Worm (Caenorhabditis elegans) whole organism, L3 larva: ENCODE data around the gene selt-1.1.

Experiments
- R02D3.7 ChIP-seq: fragments of 150-350 bp; optimal IDR thresholded peaks from 2 replicates; lab custom pipeline; 2014; ENCODE audit warnings: missing biosample characterization, missing genetic modification characterization
- ZK546.5 ChIP-seq: sonication (generic microtip); optimal IDR thresholded peaks from 2 replicates; lab custom pipeline; 2017; ENCODE audit warnings: missing biosample characterization, missing genetic modification characterization
- ceh-16 ChIP-seq: sonication (generic microtip); optimal IDR thresholded peaks from 2 replicates; lab custom pipeline; 2017; ENCODE audit warnings: missing biosample characterization, missing genetic modification characterization
- ceh-28 ChIP-seq: fragments of 150-350 bp; optimal IDR thresholded peaks from 2 replicates; lab custom pipeline; 2014; ENCODE audit warnings: missing biosample characterization, missing genetic modification reagents, missing genetic modification characterization
- ceh-82 ChIP-seq: fragments of 150-350 bp; optimal IDR thresholded peaks from 2 replicates; lab custom pipeline; 2014; ENCODE audit warnings: missing biosample characterization, missing genetic modification characterization
- ceh-9 ChIP-seq: sonication (generic microtip); optimal IDR thresholded peaks from 2 replicates; lab custom pipeline; 2018; ENCODE audit warnings: missing biosample characterization, missing genetic modification characterization
- daf-12 ChIP-seq: fragments of 150-350 bp; optimal IDR thresholded peaks from 2 replicates; lab custom pipeline; 2014; ENCODE audit warnings: missing biosample characterization, missing genetic modification reagents, missing genetic modification characterization
- egl-5 ChIP-seq: fragments of 150-350 bp; optimal IDR thresholded peaks from 2 replicates; lab custom pipeline; 2017; ENCODE audit warnings: missing biosample characterization, missing genetic modification reagents, missing genetic modification characterization, inconsistent platforms
- elt-2 ChIP-seq: sonication (generic microtip); optimal IDR thresholded peaks from 2 replicates; lab custom pipeline; 2016; ENCODE audit warnings: missing genetic modification reagents, mild to moderate bottlenecking, missing genetic modification characterization, missing compliant biosample characterization
- elt-3 ChIP-seq, 3 experiments: fragments of 150-350 bp in 1 of 3; sonication (generic microtip) in 2 of 3; optimal IDR thresholded peaks; 2 replicates in 2 of 3; 4 replicates in 1 of 3; lab custom pipeline; 2014 to 2017; ENCODE audit warnings: missing biosample characterization in 3 of 3, missing genetic modification characterization in 3 of 3
- eor-1 ChIP-seq, 2 experiments: fragments of 150-350 bp; optimal IDR thresholded peaks; 2 replicates each; lab custom pipeline; 2014 to 2018; ENCODE audit warnings: missing biosample characterization in 2 of 2, missing genetic modification characterization in 2 of 2
- fkh-10 ChIP-seq: sonication (generic microtip); optimal IDR thresholded peaks from 2 replicates; lab custom pipeline; 2017; ENCODE audit warnings: missing biosample characterization, missing genetic modification reagents, missing genetic modification characterization
- fos-1 ChIP-seq: fragments of 150-350 bp; optimal IDR thresholded peaks from 2 replicates; lab custom pipeline; 2014; ENCODE audit warnings: missing biosample characterization, missing genetic modification characterization
- hmg-11 ChIP-seq: sonication (generic microtip); optimal IDR thresholded peaks from 2 replicates; lab custom pipeline; 2016; ENCODE audit warnings: missing genetic modification characterization, missing compliant biosample characterization
- jun-1 ChIP-seq: fragments of 150-350 bp; optimal IDR thresholded peaks from 2 replicates; lab custom pipeline; 2014; ENCODE audit warnings: missing biosample characterization, missing genetic modification reagents, missing genetic modification characterization
- lin-39 ChIP-seq: fragments of 150-350 bp; optimal IDR thresholded peaks from 2 replicates; lab custom pipeline; 2018; ENCODE audit warnings: missing biosample characterization, missing genetic modification reagents, missing genetic modification characterization
- lsy-12 ChIP-seq: sonication (generic microtip); optimal IDR thresholded peaks from 2 replicates; lab custom pipeline; 2016; ENCODE audit warnings: mild to moderate bottlenecking, missing genetic modification characterization, missing compliant biosample characterization
- mdl-1 ChIP-seq: fragments of 150-350 bp; optimal IDR thresholded peaks from 2 replicates; lab custom pipeline; 2014; ENCODE audit warnings: missing biosample characterization, missing genetic modification characterization
- mml-1 ChIP-seq: fragments of 150-350 bp; sonication (generic microtip); optimal IDR thresholded peaks from 3 replicates; lab custom pipeline; 2014; ENCODE audit warnings: missing biosample characterization, missing genetic modification characterization
- nfya-1 ChIP-seq: sonication (generic microtip); optimal IDR thresholded peaks from 2 replicates; lab custom pipeline; 2017; ENCODE audit warnings: missing genetic modification characterization, mild to moderate bottlenecking, missing compliant biosample characterization, antibody characterized with exemption, moderate library complexity; ENCODE audit not compliant: insufficient read depth
- nhr-23 ChIP-seq: fragments of 150-350 bp; optimal IDR thresholded peaks from 2 replicates; lab custom pipeline; 2014; ENCODE audit warnings: missing biosample characterization, missing genetic modification reagents, missing genetic modification characterization
- nhr-237 ChIP-seq: fragments of 150-350 bp; optimal IDR thresholded peaks from 2 replicates; lab custom pipeline; 2014; ENCODE audit warnings: missing biosample characterization, missing genetic modification characterization
- nhr-25 ChIP-seq: sonication (generic microtip); optimal IDR thresholded peaks from 2 replicates; lab custom pipeline; 2017; ENCODE audit warnings: missing biosample characterization, missing genetic modification characterization
- nhr-28 ChIP-seq: fragments of 150-350 bp; optimal IDR thresholded peaks from 2 replicates; lab custom pipeline; 2014; ENCODE audit warnings: missing biosample characterization, missing genetic modification characterization
- nhr-43 ChIP-seq: sonication (generic microtip); optimal IDR thresholded peaks from 2 replicates; lab custom pipeline; 2016; ENCODE audit warnings: mild to moderate bottlenecking, missing genetic modification characterization, missing compliant biosample characterization; ENCODE audit not compliant: poor library complexity, severe bottlenecking
- nhr-67 ChIP-seq: fragments of 150-350 bp; optimal IDR thresholded peaks from 2 replicates; lab custom pipeline; 2014; ENCODE audit warnings: missing biosample characterization, missing genetic modification characterization
- nhr-77 ChIP-seq: fragments of 150-350 bp; optimal IDR thresholded peaks from 2 replicates; lab custom pipeline; 2014; ENCODE audit warnings: missing biosample characterization, missing genetic modification characterization
- pha-4 ChIP-seq: fragments of 150-350 bp; optimal IDR thresholded peaks from 2 replicates; lab custom pipeline; 2014; ENCODE audit warnings: missing biosample characterization, missing genetic modification reagents, missing genetic modification characterization
- pqm-1 ChIP-seq: fragments of 150-350 bp; optimal IDR thresholded peaks from 2 replicates; lab custom pipeline; 2017; ENCODE audit warnings: missing biosample characterization, missing genetic modification characterization, inconsistent platforms
- skn-1 ChIP-seq: fragments of 150-350 bp; optimal IDR thresholded peaks from 2 replicates; lab custom pipeline; 2014; ENCODE audit warnings: missing biosample characterization, missing genetic modification characterization
- snpc-4 ChIP-seq: fragments of 150-350 bp; optimal IDR thresholded peaks from 2 replicates; lab custom pipeline; 2014; ENCODE audit warnings: missing biosample characterization, missing genetic modification characterization
- tbx-2 ChIP-seq: sonication (generic microtip); optimal IDR thresholded peaks from 2 replicates; lab custom pipeline; 2016; ENCODE audit warnings: mild to moderate bottlenecking, missing genetic modification characterization, missing compliant biosample characterization
- unc-39 ChIP-seq: sonication (generic microtip); optimal IDR thresholded peaks from 4 replicates; lab custom pipeline; 2017; ENCODE audit warnings: missing biosample characterization, missing genetic modification characterization
- unc-62 ChIP-seq: fragments of 150-350 bp; sonication (generic microtip); optimal IDR thresholded peaks from 4 replicates; lab custom pipeline; 2014; ENCODE audit warnings: missing biosample characterization, missing genetic modification reagents, missing genetic modification characterization
- zag-1 ChIP-seq: fragments of 150-350 bp; optimal IDR thresholded peaks from 2 replicates; lab custom pipeline; 2014; ENCODE audit warnings: missing biosample characterization, missing genetic modification characterization
- ztf-11 ChIP-seq: fragments of 150-350 bp; optimal IDR thresholded peaks from 2 replicates; lab custom pipeline; 2014; ENCODE audit warnings: missing biosample characterization, missing genetic modification characterization
- ztf-4 ChIP-seq: fragments of 150-350 bp; optimal IDR thresholded peaks from 2 replicates; lab custom pipeline; 2014; ENCODE audit warnings: missing biosample characterization, missing genetic modification characterization

selt-1.1 gene

ce11 chrX:11537240-11537764 is 9.0 kb downstream of the selt-1.1 start, which contains the start of gene gcp-2.2:
TSS of gene gcp-2.2 (plus strand) at chrX:11537714.
- TF ChIP-seq elt-3 (tag; optimal IDR thresholded peaks at IDR 0.05; lab: Kevin White, UChicago) (no peak), nhr-43 (tag; lab: Kevin White, UChicago) (no peak), nhr-77 (tag; lab: Kevin White, UChicago) (no peak), lsy-12 (tag; lab: Kevin White, UChicago) (no peak), hmg-11 (tag; lab: Kevin White, UChicago) (no peak), pha-4 (no peak), skn-1 (tag; lab: Kevin White, UChicago) (no peak), ZK546.5 (tag; lab: Kevin White, UChicago) (no peak), zag-1 (no peak)

- TF ChIP-seq nhr-25 (tag; lab: Kevin White, UChicago) (peak; percentile 11), pqm-1 (tag; lab: Kevin White, UChicago) (no peak), nhr-23 (peak; percentile 15)
Measured at ce11 chrX:11536408-11536807, 9.9 kb downstream of the selt-1.1 start, which contains the start of gene C35C5.9. TSS of gene C35C5.9 (plus strand) at chrX:11536568.

- TF ChIP-seq nhr-67 (tag; lab: Kevin White, UChicago) (no peak), nhr-43 (tag; lab: Kevin White, UChicago) (peak; percentile 1)
Measured at ce11 chrX:11534443-11534842, 11.9 kb downstream of the selt-1.1 start.

ce11 chrX:11533543-11534003 is 12.7 kb downstream of the selt-1.1 start, which contains the start of gene C35C5.8:
TSS of gene C35C5.8 (plus strand) at chrX:11533593.
- no peak for TF ChIP-seq mml-1
- TF ChIP-seq R02D3.7, result no peak
- no peak for TF ChIP-seq ceh-28 (tag; lab: Kevin White, UChicago)
- TF ChIP-seq pqm-1 (tag; lab: Kevin White, UChicago), result peak; percentile 4
- TF ChIP-seq fkh-10 (GFP tag; lab: Kevin White, UChicago), result no peak
- TF ChIP-seq nhr-28, result no peak
- peak; percentile 6 for TF ChIP-seq nhr-43 (tag; lab: Kevin White, UChicago)

ce11 chrX:11523704-11524103 is 22.6 kb downstream of the selt-1.1 start:
- TF ChIP-seq ztf-4 (tag; lab: Kevin White, UChicago) (no peak), daf-12 (no peak), ceh-16 (tag; lab: Kevin White, UChicago) (no peak), ceh-9 (tag; lab: Kevin White, UChicago) (no peak), eor-1 (tag; optimal IDR thresholded peaks at IDR 0.05; lab: Kevin White, UChicago) (no peak), nhr-67 (tag; lab: Kevin White, UChicago) (no peak), ceh-28 (tag; lab: Kevin White, UChicago) (no peak), jun-1 (tag; lab: Kevin White, UChicago) (no peak)

ce11 chrX:11522058-11522757 is 24.1 kb downstream of the selt-1.1 start, which contains the start of gene sdc-2:
TSS of gene sdc-2 (plus strand) at chrX:11522707.
- TF ChIP-seq nfya-1 (tag; lab: Kevin White, UChicago), result peak; percentile 83
- no peak for TF ChIP-seq ztf-11
- peak; percentile 82 for TF ChIP-seq ceh-28 (tag; lab: Kevin White, UChicago)
- no peak for TF ChIP-seq lsy-12 (tag; lab: Kevin White, UChicago)
- no peak for TF ChIP-seq nhr-237
- TF ChIP-seq ztf-4 (tag; lab: Kevin White, UChicago), result no peak
- no peak for TF ChIP-seq unc-62
- TF ChIP-seq ZK546.5 (tag; lab: Kevin White, UChicago), result no peak
- no peak for TF ChIP-seq unc-39 (tag; lab: Kevin White, UChicago)
- TF ChIP-seq nhr-67 (tag; lab: Kevin White, UChicago), result no peak
- peak; percentile 68 for TF ChIP-seq elt-2 (tag; lab: Kevin White, UChicago)
- TF ChIP-seq fos-1, result no peak
- TF ChIP-seq R02D3.7, result peak; percentile 47
- no peak for TF ChIP-seq zag-1
- peak; percentile 54 for TF ChIP-seq lin-39 (tag; lab: Kevin White, UChicago)
- TF ChIP-seq tbx-2 (tag; lab: Kevin White, UChicago), result no peak
- peak; percentile 69 for TF ChIP-seq nhr-43 (tag; lab: Kevin White, UChicago)
- TF ChIP-seq nhr-28, result no peak
- no peak for TF ChIP-seq ceh-9 (tag; lab: Kevin White, UChicago)
- peak; percentile 14 for TF ChIP-seq ceh-82 (tag; lab: Kevin White, UChicago)
- TF ChIP-seq snpc-4 (tag; lab: Kevin White, UChicago), result no peak
- peak; percentile 90 for TF ChIP-seq nhr-23
- TF ChIP-seq mml-1, result no peak
- no peak for TF ChIP-seq eor-1 (tag; optimal IDR thresholded peaks at IDR 0.05; lab: Kevin White, UChicago)
- TF ChIP-seq mdl-1 (tag; lab: Kevin White, UChicago), result no peak
- no peak for TF ChIP-seq daf-12
- TF ChIP-seq egl-5, result peak; percentile 69
- TF ChIP-seq nhr-77 (tag; lab: Kevin White, UChicago), result peak; percentile 66
- TF ChIP-seq skn-1 (tag; lab: Kevin White, UChicago), result peak; percentile 89
- peak; percentile 84 for TF ChIP-seq jun-1 (tag; lab: Kevin White, UChicago)
